Worm (Caenorhabditis elegans) whole organism, early embryonic: ENCODE data around the gene ekl-5.

Experiments
- B0310.2 ChIP-seq: sonication (generic microtip); optimal IDR thresholded peaks from 2 replicates; lab custom pipeline; 2016; ENCODE audit warnings: mild to moderate bottlenecking, missing genetic modification characterization, missing compliant biosample characterization
- F13C5.2 ChIP-seq: sonication (generic microtip); optimal IDR thresholded peaks from 2 replicates; lab custom pipeline; 2017; ENCODE audit warnings: mild to moderate bottlenecking, missing genetic modification characterization, inconsistent platforms, missing compliant biosample characterization
- aly-1 ChIP-seq: sonication (generic microtip); optimal IDR thresholded peaks from 2 replicates; lab custom pipeline; 2016; ENCODE audit warnings: missing genetic modification characterization, missing compliant biosample characterization
- ama-1 ChIP-seq: fragments of 150-350 bp; optimal IDR thresholded peaks from 2 replicates; lab custom pipeline; 2014
- ceh-13 ChIP-seq: fragments of 200-800 bp; sonication (Bioruptor generic); optimal IDR thresholded peaks from 2 replicates; lab custom pipeline; 2018; ENCODE audit warnings: mild to moderate bottlenecking, missing genetic modification characterization, missing compliant biosample characterization
- ceh-36 ChIP-seq: sonication (generic microtip); optimal IDR thresholded peaks from 2 replicates; lab custom pipeline; 2016; ENCODE audit warnings: missing genetic modification characterization, inconsistent platforms, missing compliant biosample characterization
- ets-7 ChIP-seq: sonication (generic microtip); optimal IDR thresholded peaks from 2 replicates; lab custom pipeline; 2016; ENCODE audit warnings: missing genotype, missing genetic modification characterization, missing compliant biosample characterization
- flt-1 ChIP-seq: fragments of 200-800 bp; sonication (Bioruptor generic); IDR thresholded peaks from 2 replicates; pipeline ENCODE4 v1.3.6; 2022; ENCODE audit warnings: missing genetic modification characterization, missing compliant biosample characterization
- hmbx-1 ChIP-seq: sonication (generic microtip); optimal IDR thresholded peaks from 2 replicates; lab custom pipeline; 2016; ENCODE audit warnings: mild to moderate bottlenecking, missing genetic modification characterization, missing compliant biosample characterization
- hmg-4 ChIP-seq: fragments of 200-800 bp; sonication (Bioruptor generic); optimal IDR thresholded peaks from 2 replicates; lab custom pipeline; 2018; ENCODE audit warnings: mild to moderate bottlenecking, missing genetic modification characterization, missing compliant biosample characterization
- hnd-1 ChIP-seq: sonication (generic microtip); optimal IDR thresholded peaks from 2 replicates; lab custom pipeline; 2016; ENCODE audit warnings: missing genetic modification characterization, missing compliant biosample characterization
- pes-1 ChIP-seq: fragments of 200-800 bp; sonication (Bioruptor generic); IDR thresholded peaks from 2 replicates; pipeline ENCODE4 v1.3.6; 2022; ENCODE audit warnings: missing genetic modification reagents, missing genetic modification characterization, missing compliant biosample characterization
- scrt-1 ChIP-seq: fragments of 200-800 bp; sonication (Bioruptor generic); IDR thresholded peaks from 2 replicates; pipeline ENCODE4 v1.3.6; 2022; ENCODE audit warnings: missing genetic modification characterization, missing compliant biosample characterization
- sea-1 ChIP-seq: fragments of 200-800 bp; sonication (Bioruptor generic); conservative IDR thresholded peaks from 2 replicates; pipeline ENCODE4 v1.3.6; 2022; ENCODE audit warnings: missing genetic modification characterization, missing compliant biosample characterization
- tbx-11 ChIP-seq: fragments of 200-800 bp; sonication (Bioruptor generic); IDR thresholded peaks from 2 replicates; pipeline ENCODE4 v1.3.6; 2022; ENCODE audit warnings: missing genetic modification characterization, missing compliant biosample characterization
- tbx-37 ChIP-seq: fragments of 200-800 bp; sonication (Bioruptor generic); conservative IDR thresholded peaks from 2 replicates; pipeline ENCODE4 v1.3.6; 2022; ENCODE audit warnings: missing genetic modification reagents, missing genetic modification characterization, missing compliant biosample characterization
- tra-4 ChIP-seq: sonication (generic microtip); optimal IDR thresholded peaks from 2 replicates; lab custom pipeline; 2017; ENCODE audit warnings: missing genetic modification characterization, missing compliant biosample characterization

Gene ekl-5

DNA sequence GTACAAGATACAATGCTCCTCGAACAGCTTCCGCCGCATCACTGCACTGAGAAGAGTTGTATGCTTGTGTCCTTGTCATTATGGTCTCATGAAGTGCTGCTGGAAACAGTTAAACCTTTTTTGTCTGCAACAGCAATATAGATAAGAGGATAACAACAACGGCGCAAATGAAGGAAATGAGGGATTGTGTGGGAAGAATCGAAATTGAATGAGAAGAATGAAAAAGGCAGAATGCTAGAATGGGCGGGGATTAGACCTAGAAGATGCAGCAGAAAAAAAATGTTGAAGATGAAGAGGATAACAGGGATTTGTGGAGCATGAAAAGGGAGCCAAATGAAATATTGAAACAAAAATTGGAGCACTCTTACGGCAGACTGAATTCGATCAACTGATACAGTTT, 23.7 kb downstream of the ekl-5 start, which contains the start of gene sra-37:
sra-37 (minus strand) TSS at position 101 of the 400 bp plus-strand sequence.
- TF ChIP-seq B0310.2 (tag; lab: Kevin White, UChicago) (no peak), flt-1 (GFP tag; lab: Robert Waterston, UW) (no peak), tra-4 (tag; lab: Kevin White, UChicago) (no peak), hmg-4 (no peak), hnd-1 (tag; lab: Kevin White, UChicago) (no peak), tbx-11 (GFP tag; lab: Robert Waterston, UW) (no peak), aly-1 (tag; lab: Kevin White, UChicago) (no peak)

DNA sequence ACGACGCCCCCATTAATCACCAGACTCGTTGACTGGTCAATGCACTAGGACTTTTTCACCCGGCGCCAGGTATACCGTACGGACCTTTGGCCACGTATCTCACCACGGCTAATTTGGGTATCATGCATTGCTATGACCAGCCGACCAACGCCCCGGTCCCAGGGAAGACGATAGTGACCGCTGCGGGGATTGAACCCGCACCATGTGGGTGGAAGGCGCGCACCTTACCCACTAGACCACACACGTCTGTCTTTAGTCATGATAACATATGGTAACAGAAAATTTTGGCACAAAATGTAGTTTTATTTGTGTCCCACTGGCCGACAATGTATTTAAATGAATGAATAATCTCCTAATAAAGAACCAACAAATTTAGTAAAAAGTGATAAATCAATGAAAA, 30.8 kb downstream of the ekl-5 start:
- TF ChIP-seq tbx-11 (GFP tag; lab: Robert Waterston, UW) (no peak), F13C5.2 (no peak), sea-1 (GFP tag; lab: Robert Waterston, UW) (peak; percentile 42; the same call in 1 of the 2 replicates)

DNA sequence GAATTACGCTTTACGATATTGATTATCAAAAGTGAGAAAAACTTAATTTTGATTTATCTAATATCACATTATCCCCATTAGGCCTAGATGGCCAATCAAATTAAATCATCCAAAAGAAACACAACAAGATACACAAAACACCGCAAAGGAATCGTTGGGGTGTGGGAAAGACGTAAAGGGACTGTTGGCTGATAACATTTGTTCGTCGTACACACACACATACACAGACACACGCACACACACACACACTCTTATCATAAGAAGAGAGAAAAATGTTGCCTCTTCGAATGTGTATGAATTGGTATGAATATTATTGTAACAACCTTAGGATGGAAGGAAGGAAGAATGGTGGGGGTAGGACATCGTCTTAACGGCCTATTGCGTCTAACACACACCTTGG, 31.8 kb downstream of the ekl-5 start:
- TF ChIP-seq aly-1 (tag; lab: Kevin White, UChicago) (no peak), tbx-37 (GFP tag; lab: Robert Waterston, UW) (no peak), hmg-4 (no peak), sea-1 (GFP tag; lab: Robert Waterston, UW) (no peak), ama-1 (lab: Kevin White, UChicago) (no peak), ceh-13 (GFP tag; lab: Kevin White, UChicago) (no peak), F13C5.2 (no peak), pes-1 (GFP tag; lab: Robert Waterston, UW) (no peak), tbx-11 (GFP tag; lab: Robert Waterston, UW) (no peak), ets-7 (tag; lab: Kevin White, UChicago) (no peak), ceh-36 (tag; lab: Kevin White, UChicago) (no peak), hmbx-1 (no peak), B0310.2 (tag; lab: Kevin White, UChicago) (no peak), flt-1 (GFP tag; lab: Robert Waterston, UW) (no peak), hnd-1 (tag; lab: Kevin White, UChicago) (no peak), tra-4 (tag; lab: Kevin White, UChicago) (no peak)

DNA sequence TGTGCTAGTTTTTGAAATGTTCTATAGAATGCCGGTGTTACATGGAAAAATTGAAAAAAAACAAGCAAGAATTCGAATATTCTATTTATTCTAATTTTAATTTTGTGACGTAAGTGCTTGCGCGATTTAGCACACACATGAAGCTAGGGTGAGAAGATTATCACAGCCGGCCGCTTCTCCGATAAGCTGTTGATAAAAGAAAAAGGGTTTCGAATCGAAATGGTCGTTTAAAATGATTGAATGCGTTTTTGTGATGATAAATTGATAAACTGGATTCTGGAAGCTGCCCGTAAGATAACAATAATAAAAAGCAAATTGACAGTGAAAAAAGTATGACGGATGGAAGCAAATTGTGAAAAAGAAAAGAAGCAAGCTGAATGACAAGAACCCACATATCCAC, 32.8 kb downstream of the ekl-5 start:
- TF ChIP-seq ceh-13 (GFP tag; lab: Kevin White, UChicago) (no peak), tbx-11 (GFP tag; lab: Robert Waterston, UW) (no peak), tbx-37 (GFP tag; lab: Robert Waterston, UW) (no peak), ceh-36 (tag; lab: Kevin White, UChicago) (no peak), hmbx-1 (no peak)

DNA sequence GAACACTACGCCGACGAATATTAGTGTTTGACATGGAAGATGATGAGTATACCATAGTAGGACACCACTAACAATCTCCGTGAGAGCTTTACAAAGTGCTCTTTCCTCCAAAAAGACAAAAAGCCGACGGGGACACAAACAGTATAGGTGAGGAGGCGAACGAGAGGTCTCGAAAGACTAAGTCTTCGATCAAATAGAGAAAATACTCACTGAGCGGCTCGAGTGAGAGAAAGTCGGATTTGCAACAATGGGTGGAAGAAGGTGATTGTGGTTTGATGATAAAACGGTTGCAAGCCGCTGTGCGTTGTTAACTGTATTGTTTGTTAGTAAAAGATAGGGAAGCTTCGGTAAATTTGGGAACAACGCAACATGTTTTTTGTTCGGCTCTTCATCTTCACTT, 34.3 kb downstream of the ekl-5 start, which contains the start of gene hlb-1:
hlb-1 (minus strand) TSS at position 101 of the 400 bp plus-strand sequence.
- TF ChIP-seq pes-1 (GFP tag; lab: Robert Waterston, UW) (no peak), ceh-36 (tag; lab: Kevin White, UChicago) (no peak), ceh-13 (GFP tag; lab: Kevin White, UChicago) (no peak), F13C5.2 (no peak), B0310.2 (tag; lab: Kevin White, UChicago) (no peak), aly-1 (tag; lab: Kevin White, UChicago) (no peak), hmg-4 (no peak), tbx-11 (GFP tag; lab: Robert Waterston, UW) (no peak), ets-7 (tag; lab: Kevin White, UChicago) (no peak), ama-1 (lab: Kevin White, UChicago) (no peak), scrt-1 (no peak), tra-4 (tag; lab: Kevin White, UChicago) (no peak), hnd-1 (tag; lab: Kevin White, UChicago) (no peak), flt-1 (GFP tag; lab: Robert Waterston, UW) (no peak), hmbx-1 (no peak)

DNA sequence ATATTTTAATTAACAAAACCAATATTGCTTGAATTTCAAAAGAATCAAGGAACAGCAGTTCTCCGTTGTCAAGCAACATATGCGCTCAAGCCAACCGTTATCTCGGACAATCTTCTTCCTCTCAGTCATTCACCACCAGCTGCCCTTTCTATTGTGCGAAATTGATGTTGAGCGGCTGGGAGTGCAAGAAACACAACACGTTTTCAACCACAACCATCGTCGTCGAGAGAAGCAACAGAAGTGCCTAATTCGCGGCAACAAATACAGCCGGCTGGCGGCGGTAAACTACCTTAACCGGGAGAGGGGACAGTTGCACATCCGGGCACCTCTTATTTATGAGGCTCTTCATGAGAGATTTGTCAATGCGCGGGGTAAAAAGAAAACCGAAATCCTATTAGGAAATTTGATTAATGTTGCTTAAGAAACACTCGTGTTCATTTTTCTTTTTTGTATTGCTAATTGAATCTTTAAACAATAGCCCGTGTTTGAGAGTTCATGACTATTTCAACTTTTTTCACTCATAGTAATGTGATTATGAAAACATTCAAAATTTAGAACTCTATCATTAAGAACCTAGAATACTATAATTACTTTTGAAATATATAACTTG, 35.1 kb downstream of the ekl-5 start:
- TF ChIP-seq hmg-4 = peak; percentile 62
- TF ChIP-seq ama-1 (lab: Kevin White, UChicago) = no peak

DNA sequence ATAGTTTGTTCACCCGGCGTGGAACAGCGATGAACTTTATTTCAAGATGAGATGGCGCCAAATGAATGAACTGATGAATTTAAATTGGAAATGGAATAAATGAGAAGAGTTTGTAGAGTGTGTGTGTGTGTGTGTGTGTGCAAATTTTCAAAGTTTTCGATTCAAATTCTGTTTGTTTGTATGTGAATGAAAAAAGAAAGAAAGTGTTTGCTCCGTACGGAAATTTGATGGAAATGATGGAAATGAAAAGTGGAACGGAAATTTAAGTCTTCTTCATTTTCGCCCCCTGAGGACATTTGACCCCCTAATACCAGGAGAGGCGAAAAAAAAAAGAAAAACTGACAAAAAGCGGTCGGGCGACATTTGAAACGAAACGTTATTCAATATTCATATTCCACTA, 38.9 kb downstream of the ekl-5 start:
- TF ChIP-seq aly-1 (tag; lab: Kevin White, UChicago) = no peak
- no peak for TF ChIP-seq hnd-1 (tag; lab: Kevin White, UChicago)
- no peak for TF ChIP-seq ceh-13 (GFP tag; lab: Kevin White, UChicago)
- TF ChIP-seq sea-1 (GFP tag; lab: Robert Waterston, UW) = no peak
- no peak for TF ChIP-seq flt-1 (GFP tag; lab: Robert Waterston, UW)
- TF ChIP-seq F13C5.2 = no peak
- no peak for TF ChIP-seq tbx-37 (GFP tag; lab: Robert Waterston, UW)
- TF ChIP-seq ets-7 (tag; lab: Kevin White, UChicago) = no peak
- no peak for TF ChIP-seq hmg-4
- no peak for TF ChIP-seq ama-1 (lab: Kevin White, UChicago)
- no peak for TF ChIP-seq B0310.2 (tag; lab: Kevin White, UChicago)
- no peak for TF ChIP-seq scrt-1
- no peak for TF ChIP-seq hmbx-1
- TF ChIP-seq pes-1 (GFP tag; lab: Robert Waterston, UW) = no peak
- no peak for TF ChIP-seq tbx-11 (GFP tag; lab: Robert Waterston, UW)
- no peak for TF ChIP-seq tra-4 (tag; lab: Kevin White, UChicago)
- no peak for TF ChIP-seq ceh-36 (tag; lab: Kevin White, UChicago)

DNA sequence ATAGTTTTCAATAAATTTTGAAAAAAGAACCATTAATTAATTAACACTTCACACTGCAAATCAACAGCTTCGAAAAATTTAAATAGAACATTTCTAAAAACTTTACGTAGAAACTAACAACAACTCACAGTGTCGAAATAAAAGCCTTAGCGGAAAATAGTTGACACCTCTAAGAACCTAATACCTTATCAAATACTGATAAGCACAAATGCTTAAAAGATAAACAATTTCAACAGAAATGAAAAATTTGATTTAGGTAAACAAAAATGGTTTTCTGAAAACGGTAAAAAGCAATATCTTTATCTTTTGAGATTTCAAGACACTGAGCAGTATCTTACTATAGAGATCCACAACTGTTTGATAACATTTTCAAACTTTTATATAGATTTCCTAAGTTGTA, 40.1 kb downstream of the ekl-5 start:
- TF ChIP-seq aly-1 (tag; lab: Kevin White, UChicago) (no peak), ets-7 (tag; lab: Kevin White, UChicago) (no peak), tbx-37 (GFP tag; lab: Robert Waterston, UW) (no peak), hnd-1 (tag; lab: Kevin White, UChicago) (no peak), sea-1 (GFP tag; lab: Robert Waterston, UW) (no peak), tra-4 (tag; lab: Kevin White, UChicago) (no peak), B0310.2 (tag; lab: Kevin White, UChicago) (no peak), flt-1 (GFP tag; lab: Robert Waterston, UW) (no peak), ama-1 (lab: Kevin White, UChicago) (no peak), tbx-11 (GFP tag; lab: Robert Waterston, UW) (no peak)
